Worm (Caenorhabditis elegans) whole organism, dauer: ENCODE results near the gene Y102A11A.5.
"Not testable (repeated sequence)": the region's sequence is repeated elsewhere in the genome, so short reads cannot be mapped to it uniquely, and the experiment has no call there.

Experiments
- unc-62 ChIP-seq: sonication (generic microtip); optimal IDR thresholded peaks from 2 replicates; lab custom pipeline; 2017; ENCODE audit warnings: missing biosample characterization, missing genetic modification reagents, missing genetic modification characterization

Y102A11A.5 gene

DNA sequence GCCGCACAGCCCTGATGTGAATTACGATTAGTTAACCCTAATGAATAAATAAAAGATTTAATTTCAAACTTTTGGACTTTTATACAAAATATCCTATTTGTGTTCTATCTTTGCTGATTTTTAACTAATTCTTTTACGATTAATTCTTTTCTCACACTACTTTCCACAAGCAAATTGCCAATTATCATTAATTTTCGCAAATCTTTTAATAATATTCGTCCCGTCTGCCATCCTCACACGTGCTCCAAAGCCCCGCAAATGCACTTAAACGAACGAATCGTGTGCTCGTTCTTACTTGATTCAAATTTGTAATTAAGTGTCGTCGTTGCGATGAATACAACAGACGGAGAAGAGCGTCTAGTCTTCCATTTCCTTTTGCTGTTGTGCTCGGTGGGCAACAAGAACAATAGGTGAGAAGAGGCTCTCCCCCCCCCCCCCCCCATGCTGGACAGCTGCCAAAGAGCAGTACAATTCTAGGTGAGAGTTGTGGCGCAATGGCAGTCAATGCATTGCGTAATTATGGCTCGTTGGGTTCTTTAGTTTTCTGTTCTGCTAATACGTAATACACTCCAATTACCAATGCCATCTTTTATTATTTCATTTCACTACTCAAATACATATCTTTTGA lies 13.3 kb upstream of the Y102A11A.5 start:
- TF ChIP-seq unc-62 (GFP tag; lab: Kevin White, UChicago): no peak

DNA sequence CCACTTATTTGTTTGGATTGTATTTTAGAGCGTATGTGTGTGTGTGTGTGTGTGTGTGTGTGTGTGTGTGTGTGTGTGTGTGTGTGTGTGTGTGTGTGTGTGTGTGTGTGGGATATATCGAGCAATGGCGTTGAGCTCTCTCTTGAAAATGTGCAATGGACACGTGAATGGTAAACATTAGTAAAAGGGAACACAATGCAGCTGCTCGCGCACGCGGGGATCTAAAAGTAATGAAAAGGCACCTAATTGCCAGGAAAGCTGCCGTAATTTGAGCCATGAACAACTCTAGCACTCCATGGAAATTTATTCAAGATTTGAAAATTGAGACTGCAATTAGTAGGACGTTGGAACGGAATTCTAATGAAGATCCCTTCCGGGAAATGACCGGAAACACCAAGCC lies 11.8 kb upstream of the Y102A11A.5 start:
- no peak for TF ChIP-seq unc-62 (GFP tag; lab: Kevin White, UChicago)

DNA sequence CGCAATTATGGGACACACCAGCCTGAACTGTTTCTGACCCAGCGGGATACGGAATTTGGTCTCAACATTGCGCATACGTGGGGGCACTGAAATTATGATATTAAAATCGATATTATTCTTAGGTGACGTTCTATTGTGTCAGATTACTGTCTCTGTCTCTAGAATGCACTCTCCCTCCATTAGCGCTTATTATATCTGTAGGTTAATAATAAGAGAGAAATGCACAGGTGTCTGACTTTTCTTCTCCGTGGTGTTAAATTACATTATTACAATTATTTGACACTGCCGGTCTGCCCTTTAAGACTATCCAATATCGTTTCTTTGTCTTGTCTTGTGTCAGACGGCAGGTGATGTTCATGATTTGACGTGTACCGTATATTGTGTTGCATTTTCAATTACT lies 11.2 kb upstream of the Y102A11A.5 start:
- TF ChIP-seq unc-62 (GFP tag; lab: Kevin White, UChicago): no peak

DNA sequence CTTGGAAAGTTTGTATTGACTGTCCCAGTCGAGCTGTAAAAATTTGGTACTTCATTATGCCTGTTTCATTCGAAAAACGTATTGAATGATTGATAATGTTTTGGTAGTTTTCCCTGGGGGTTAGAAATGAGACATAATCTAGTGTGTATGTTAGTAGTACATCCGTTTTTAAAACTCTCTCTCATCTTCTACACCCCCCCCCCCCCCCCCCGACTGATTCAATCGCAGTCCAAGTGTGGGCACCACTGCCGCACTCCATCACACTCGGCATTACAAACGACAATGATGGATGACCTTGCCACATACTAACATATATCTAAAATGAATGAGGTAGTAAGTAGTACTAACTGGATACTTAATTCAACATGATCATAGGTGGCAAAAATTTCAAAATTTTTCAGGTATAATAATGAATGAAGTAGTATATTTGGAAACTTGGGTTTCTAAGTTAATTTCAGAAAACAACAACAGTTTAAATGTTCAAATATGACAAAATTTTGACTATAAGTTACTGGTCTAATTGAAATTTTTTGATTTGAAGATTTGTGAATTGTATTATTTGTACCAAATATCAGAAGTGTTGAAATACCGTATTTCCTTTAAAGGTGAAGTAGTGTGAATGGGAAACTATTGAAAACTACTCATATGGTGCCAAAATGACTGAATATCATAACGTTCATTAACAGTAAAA lies 10.2 kb upstream of the Y102A11A.5 start:
- no peak for TF ChIP-seq unc-62 (GFP tag; lab: Kevin White, UChicago)

DNA sequence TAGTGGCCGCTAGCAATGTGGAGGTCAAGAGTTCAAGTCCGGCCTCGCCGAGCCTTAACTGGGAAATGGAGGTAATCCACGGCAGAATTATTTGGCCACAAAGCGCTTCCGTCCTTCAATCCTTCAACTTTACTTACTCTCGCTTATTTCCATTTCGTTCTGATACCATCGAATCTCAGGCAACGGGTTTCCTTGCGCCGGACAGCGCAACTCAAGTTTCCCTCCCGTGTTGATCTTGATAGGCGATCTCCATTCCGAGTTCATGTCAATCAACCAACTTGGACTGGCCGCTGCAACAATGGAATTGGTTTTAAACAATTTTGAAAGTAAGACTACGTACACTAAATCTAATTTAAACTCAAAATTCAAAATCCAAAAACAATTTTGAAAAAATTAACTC lies 9.5 kb upstream of the Y102A11A.5 start:
- no peak for TF ChIP-seq unc-62 (GFP tag; lab: Kevin White, UChicago)

DNA sequence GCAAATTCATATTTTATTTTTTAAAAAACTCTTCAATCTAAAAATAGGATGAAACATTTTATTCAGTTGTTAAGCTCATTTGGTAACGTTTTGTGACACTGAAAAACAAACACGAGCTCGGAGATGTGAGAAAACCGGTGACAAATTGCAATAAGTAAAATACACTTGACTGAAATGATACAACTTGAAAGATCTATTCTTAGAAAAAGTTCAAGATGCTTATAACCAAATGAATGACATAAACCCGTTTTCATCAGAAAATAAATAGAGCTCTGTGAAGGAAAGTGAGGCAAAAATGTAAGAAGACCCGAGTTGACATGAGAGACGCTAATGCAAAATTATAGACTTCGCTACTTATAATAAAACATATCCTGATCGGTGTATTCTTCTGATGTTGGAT lies 8.0 kb upstream of the Y102A11A.5 start, which contains the start of gene smex-2:
Gene smex-2, minus strand, starts transcription at position 101 of the 400 bp plus-strand sequence.
- TF ChIP-seq unc-62 (GFP tag; lab: Kevin White, UChicago): no peak

DNA sequence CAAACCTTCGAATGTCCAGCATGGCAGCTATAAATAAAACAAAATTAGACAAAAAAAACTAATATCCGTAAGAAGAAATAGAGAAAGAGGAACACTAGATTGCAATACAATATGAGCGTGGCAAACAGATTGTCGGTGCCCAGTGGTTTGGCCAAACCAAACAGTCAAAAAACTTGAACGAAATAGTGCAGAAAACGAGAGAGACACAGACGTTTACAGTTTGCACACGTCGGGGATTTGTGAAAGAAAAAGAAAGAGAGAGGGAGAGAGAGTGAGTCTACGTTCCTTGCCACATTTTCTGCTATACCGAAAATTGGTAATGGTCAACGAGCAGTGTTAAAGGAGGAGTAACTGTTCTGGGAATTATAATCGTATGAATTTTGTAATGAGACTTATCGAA lies 3.8 kb upstream of the Y102A11A.5 start, which contains the start of gene ergi-1:
Gene ergi-1, minus strand, starts transcription at position 101 of the 400 bp plus-strand sequence.
- no peak for TF ChIP-seq unc-62 (GFP tag; lab: Kevin White, UChicago)

DNA sequence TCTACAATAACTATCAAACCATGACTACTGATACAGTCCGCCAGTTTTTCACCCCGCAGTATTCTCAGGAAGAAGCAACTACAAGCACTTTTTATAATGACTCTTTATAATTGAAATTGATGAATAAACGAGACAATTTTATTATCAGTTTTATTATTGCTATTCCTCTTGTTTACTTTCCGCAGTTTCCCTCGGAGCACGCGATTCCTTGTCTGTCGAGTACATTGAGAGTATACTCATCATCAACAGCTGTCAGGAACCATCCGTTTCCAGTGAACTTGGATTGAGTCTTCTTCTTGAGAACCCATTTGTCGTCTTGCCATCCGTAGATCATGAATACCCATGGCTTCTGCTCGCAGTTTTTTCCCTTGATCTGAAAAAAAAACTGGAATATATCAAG lies 517 bp downstream of the Y102A11A.5 start:
- TF ChIP-seq unc-62 (GFP tag; lab: Kevin White, UChicago): no peak

DNA sequence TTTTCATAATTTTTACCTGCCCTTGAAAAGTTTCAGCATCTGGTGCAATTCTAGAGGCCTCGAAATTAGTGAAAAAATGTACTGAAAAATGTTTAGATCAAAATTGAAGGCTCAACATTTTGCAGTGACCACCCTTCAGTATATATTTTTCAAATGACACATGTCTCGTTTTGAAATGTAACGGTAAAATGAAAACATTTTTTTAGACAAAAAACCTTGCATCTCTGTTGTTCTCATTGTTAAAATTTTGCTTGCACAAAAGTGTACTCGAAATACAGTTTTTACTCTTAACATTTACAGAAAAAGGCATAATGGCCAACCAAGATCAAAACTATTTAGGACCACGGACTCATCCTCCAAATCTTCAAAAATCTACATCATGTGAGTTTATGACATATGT lies 5.0 kb downstream of the Y102A11A.5 start, which contains the start of gene Y102A11A.2:
Gene Y102A11A.2, plus strand, starts transcription at position 301 of the 400 bp plus-strand sequence.
- TF ChIP-seq unc-62 (GFP tag; lab: Kevin White, UChicago): not testable (repeated sequence)

DNA sequence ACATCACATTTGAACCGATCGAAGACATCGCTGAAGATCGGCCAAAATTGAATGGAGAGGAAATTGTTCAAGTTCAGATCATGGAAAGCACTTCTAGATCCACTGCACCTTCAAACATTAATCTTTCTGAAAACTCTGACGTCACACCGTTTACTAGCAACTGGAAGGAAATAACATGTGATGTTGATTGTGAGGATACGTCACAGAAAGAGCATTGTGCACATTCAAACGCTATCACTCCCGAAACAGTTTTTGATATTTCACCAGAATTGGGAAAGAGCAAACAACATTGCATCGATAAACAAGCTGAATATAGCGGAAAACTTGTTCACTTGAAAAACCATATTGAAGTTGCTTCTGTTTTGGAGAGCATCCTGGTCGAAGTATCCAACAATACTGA lies 9.8 kb downstream of the Y102A11A.5 start:
- TF ChIP-seq unc-62 (GFP tag; lab: Kevin White, UChicago): no peak

DNA sequence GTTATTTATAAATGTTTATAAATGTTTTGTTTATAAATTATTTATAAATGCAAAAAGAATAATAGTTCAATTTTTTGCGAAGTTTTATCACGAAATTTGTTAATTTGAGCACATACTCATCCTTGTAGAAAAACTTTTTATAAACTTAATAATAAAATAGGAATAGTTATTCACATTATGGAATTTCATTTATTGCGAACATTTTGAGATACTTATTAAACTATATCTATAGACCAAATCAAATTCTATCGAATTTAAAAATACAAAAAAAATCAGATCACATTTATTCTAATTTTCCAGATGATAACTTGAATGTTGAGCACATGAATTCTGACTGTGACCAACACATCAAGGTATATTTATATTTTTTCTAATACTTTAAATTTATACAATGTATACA lies 12.5 kb downstream of the Y102A11A.5 start, which contains the start of gene Y102A11A.3:
Gene Y102A11A.3, plus strand, starts transcription at position 301 of the 400 bp plus-strand sequence.
- TF ChIP-seq unc-62 (GFP tag; lab: Kevin White, UChicago): no peak

DNA sequence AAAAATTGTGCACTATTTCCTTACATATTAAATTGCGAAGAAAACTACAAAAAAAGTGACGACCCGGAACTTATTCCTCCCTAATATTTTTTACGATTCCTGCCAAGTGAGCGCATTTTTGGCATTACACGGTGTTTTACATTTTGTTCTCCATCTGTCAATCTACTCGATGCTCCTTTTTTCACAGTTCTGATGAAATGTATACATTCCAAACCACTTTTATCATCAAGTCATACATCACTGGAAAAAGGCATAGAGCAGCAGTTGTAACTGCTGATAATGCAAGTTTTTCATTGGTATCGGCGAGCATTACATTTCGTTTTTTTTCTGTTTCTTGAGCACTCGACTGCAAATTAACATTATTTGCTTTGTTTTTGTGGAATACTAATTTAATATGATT lies 13.2 kb downstream of the Y102A11A.5 start:
- no peak for TF ChIP-seq unc-62 (GFP tag; lab: Kevin White, UChicago)

DNA sequence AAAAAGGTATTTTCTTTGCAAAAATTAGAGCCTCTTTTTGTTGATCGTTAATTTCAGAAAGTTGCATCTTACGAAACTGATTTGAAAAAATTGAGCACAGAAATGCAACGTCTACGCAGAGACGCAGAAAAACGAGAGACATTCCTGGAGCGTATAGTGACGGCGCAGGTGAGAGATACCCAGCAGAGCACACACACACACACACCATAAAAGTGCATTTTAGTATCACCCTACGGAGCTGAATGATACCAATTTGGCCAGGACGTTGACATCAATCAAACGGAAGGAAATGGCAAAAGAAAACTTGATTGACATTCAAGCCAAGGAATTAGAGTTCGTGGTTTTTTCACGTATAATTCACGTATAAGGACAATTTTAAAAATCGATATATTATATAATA lies 16.9 kb downstream of the Y102A11A.5 start:
- no peak for TF ChIP-seq unc-62 (GFP tag; lab: Kevin White, UChicago)

DNA sequence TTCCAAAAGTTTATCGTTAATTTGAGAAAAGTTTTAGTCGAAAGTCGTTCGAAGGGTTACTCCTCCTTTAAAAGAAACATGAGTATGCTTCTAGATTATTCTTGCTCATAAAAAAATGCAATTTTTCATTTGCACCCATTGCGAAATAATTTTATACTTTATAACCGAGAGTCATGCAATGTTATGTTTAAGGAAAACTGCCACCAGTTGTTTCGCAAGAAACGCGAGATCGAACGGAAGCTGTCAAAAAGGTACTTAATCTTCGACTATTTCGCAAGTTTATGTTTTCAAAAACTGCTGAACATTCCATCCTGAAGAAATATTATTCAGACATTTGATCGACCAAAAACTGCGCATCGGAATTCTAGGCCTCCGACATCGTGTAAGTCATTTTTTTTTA lies 17.5 kb downstream of the Y102A11A.5 start:
- no peak for TF ChIP-seq unc-62 (GFP tag; lab: Kevin White, UChicago)

DNA sequence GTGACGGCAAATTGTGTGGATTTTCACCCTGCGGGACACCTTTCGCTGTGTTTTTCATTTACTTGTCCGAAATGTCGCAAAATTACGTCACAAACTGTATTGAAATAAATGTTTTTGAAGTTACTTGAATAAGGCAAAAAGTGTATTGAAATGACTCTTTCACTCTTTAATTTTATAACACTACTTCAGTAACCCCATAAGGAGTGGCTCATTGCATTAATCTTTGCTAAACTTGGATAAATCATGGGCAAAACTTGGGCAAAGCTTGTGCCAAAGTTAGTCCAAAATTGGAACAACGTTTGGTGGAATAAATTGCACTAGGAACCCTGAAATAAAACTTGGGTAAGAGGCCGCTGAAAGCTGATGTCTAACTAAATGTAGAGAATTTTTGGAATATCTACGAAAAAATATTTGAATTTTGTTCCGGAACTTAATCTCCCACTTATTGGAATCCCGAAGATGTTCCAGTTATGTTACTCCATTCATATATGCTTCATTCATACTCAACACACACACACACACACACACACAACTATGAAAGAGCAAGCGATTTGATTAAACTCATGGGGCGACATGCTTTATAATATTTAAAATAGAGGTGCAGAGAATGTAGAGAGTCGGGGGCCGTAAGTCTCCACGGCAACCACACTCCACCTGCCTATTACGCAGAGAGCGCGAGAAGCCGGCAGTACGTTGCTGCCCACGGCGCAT lies 18.7 kb downstream of the Y102A11A.5 start, which contains the start of gene Y102A11A.9:
Gene Y102A11A.9, plus strand, starts transcription at position 661 of the 711 bp plus-strand sequence.
- no peak for TF ChIP-seq unc-62 (GFP tag; lab: Kevin White, UChicago)

DNA sequence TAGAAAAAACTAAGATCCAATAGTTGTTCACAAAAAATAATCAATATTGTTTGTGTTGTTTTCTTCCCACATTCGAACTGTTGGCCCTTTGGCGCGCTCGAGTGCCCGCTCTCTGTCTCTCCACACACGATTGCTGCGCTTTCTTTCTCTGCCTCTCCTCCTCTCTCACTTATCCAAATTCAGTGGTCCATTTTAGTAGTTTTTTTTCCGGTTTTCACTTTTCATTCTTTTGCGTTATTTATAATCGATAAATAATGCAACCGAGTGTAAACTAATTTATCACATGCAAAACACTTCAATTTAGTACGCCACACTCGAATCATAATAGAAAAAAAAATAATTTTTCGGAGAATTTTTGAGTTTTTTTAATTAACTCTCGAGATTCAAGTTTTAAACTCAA lies 30.9 kb downstream of the Y102A11A.5 start:
- TF ChIP-seq unc-62 (GFP tag; lab: Kevin White, UChicago): no peak
